Fruit fly (Drosophila melanogaster): Measurements from ENCODE around the gene CG10864.

CG10864 gene

DNA sequence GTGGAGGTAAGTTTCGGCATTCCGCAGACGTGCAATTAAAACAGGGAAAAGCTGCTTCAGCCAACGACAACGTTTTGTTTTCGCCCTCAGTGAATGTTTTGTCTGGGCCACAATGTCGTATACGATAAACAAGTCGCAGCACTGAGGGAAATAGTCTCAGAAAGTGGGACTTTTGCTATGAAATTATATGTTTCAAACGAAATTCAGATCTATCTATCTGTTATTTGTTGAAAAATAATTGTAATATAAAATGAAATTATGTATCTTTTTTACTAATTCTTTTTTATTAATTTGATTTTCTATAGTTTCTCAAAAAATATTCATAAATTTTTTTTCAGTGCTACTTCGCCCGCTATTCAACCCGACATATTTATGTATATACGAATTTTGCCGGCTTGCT lies 18.0 kb downstream of the CG10864 start (continued):
- TF ChIP-seq CG9876 (GFP tag; optimal IDR thresholded peaks at IDR 0.05) = no peak
- TF ChIP-seq Mrtf (GFP tag; IDR thresholded peaks at IDR 0.05) = no peak
- TF ChIP-seq vnd (GFP tag; IDR thresholded peaks at IDR 0.05; ENCODE audit: partially characterized antibody) = no peak
- TF ChIP-seq D19A (tag; optimal IDR thresholded peaks at IDR 0.05) = no peak
- no peak for TF ChIP-seq sc (optimal IDR thresholded peaks at IDR 0.05)
- no peak for TF ChIP-seq sc (GFP tag; optimal IDR thresholded peaks at IDR 0.05)
- TF ChIP-seq CG7987 (GFP tag; optimal IDR thresholded peaks at IDR 0.05) = no peak
- TF ChIP-seq YL-1 (GFP tag; optimal IDR thresholded peaks at IDR 0.05) = no peak
- no peak for TF ChIP-seq so (GFP tag; IDR thresholded peaks at IDR 0.05)
- TF ChIP-seq sob (GFP tag; IDR thresholded peaks at IDR 0.05) = peak; percentile 45; the same call in 1 of the 2 replicates
- TF ChIP-seq CG8281 (tag; optimal IDR thresholded peaks at IDR 0.05) = no peak
- TF ChIP-seq CG18476 (GFP tag; optimal IDR thresholded peaks at IDR 0.05) = no peak
- peak; percentile 38 for TF ChIP-seq corto (GFP tag; optimal IDR thresholded peaks at IDR 0.05)
- TF ChIP-seq CG11695 (GFP tag; IDR thresholded peaks at IDR 0.05) = peak; percentile 54; the same call in 1 of the 3 replicates
- no peak for TF ChIP-seq sr (GFP tag; IDR thresholded peaks at IDR 0.05)
- peak; percentile 44 for TF ChIP-seq NfI (GFP tag; optimal IDR thresholded peaks at IDR 0.05)
- TF ChIP-seq CG7357 (GFP tag; IDR thresholded peaks at IDR 0.05) = no peak
- no peak for TF ChIP-seq Bdp1 (GFP tag; optimal IDR thresholded peaks at IDR 0.05)
- no peak for TF ChIP-seq sd (tag; optimal IDR thresholded peaks at IDR 0.05)
- TF ChIP-seq CG13775 (GFP tag; optimal IDR thresholded peaks at IDR 0.05) = peak; percentile 59
- no peak for TF ChIP-seq toy (GFP tag; IDR thresholded peaks at IDR 0.05)
- TF ChIP-seq al (GFP tag; IDR thresholded peaks at IDR 0.05) = peak; percentile 45; the same call in 1 of the 2 replicates
- TF ChIP-seq CG12942 (GFP tag; optimal IDR thresholded peaks at IDR 0.05) = peak; percentile 28
- no peak for TF ChIP-seq ato (GFP tag; IDR thresholded peaks at IDR 0.05; ENCODE audit: partially characterized antibody)
- no peak for TF ChIP-seq cad (GFP tag; optimal IDR thresholded peaks at IDR 0.05)
- no peak for TF ChIP-seq Max (GFP tag; optimal IDR thresholded peaks at IDR 0.05)
- 0 out of 3 replicates have a peak, but pooled peaks have one; percentile 37 for TF ChIP-seq H15 (GFP tag; IDR thresholded peaks at IDR 0.05)
- TF ChIP-seq CG30020 (tag; optimal IDR thresholded peaks at IDR 0.05) = no peak
- TF ChIP-seq az2 (GFP tag; optimal IDR thresholded peaks at IDR 0.05) = peak; percentile 45
- TF ChIP-seq CG13287 (GFP tag; IDR thresholded peaks at IDR 0.05; ENCODE audit: partially characterized antibody) = no peak
- TF ChIP-seq tll (GFP tag; optimal IDR thresholded peaks at IDR 0.05) = no peak
- no peak for TF ChIP-seq CG2199 (GFP tag; IDR thresholded peaks at IDR 0.05)
- peak; percentile 3 for TF ChIP-seq CG18619 (GFP tag; optimal IDR thresholded peaks at IDR 0.05)
- TF ChIP-seq amos (GFP tag; IDR thresholded peaks at IDR 0.05; ENCODE audit: partially characterized antibody) = no peak
- no peak for TF ChIP-seq Deaf1 (tag; optimal IDR thresholded peaks at IDR 0.05)
- no peak for TF ChIP-seq Hey (tag; optimal IDR thresholded peaks at IDR 0.05)
- peak; percentile 19 for TF ChIP-seq CG2875 (GFP tag; optimal IDR thresholded peaks at IDR 0.05)
- no peak for TF ChIP-seq Rx (GFP tag; IDR thresholded peaks at IDR 0.05)
- TF ChIP-seq CoRest (tag; optimal IDR thresholded peaks at IDR 0.05) = peak; percentile 60
- TF ChIP-seq Nf-YC (tag; optimal IDR thresholded peaks at IDR 0.05) = peak; percentile 13
- peak; percentile 32 for TF ChIP-seq fd3F (GFP tag; optimal IDR thresholded peaks at IDR 0.05)
- TF ChIP-seq ci (GFP tag; IDR thresholded peaks at IDR 0.05) = 0 out of 3 replicates have a peak, but pooled peaks have one; percentile 47
- no peak for TF ChIP-seq CG10431 (GFP tag; optimal IDR thresholded peaks at IDR 0.05)
- no peak for TF ChIP-seq CG8944 (GFP tag; optimal IDR thresholded peaks at IDR 0.05)
- no peak for TF ChIP-seq CG4730 (GFP tag; IDR thresholded peaks at IDR 0.05)
- TF ChIP-seq CG2120 (GFP tag; optimal IDR thresholded peaks at IDR 0.05) = peak; percentile 48
- no peak for TF ChIP-seq Pdp1 (GFP tag; optimal IDR thresholded peaks at IDR 0.05)
- peak; percentile 54 for TF ChIP-seq CG17385 (GFP tag; optimal IDR thresholded peaks at IDR 0.05)
- TF ChIP-seq CG4424 (GFP tag; optimal IDR thresholded peaks at IDR 0.05) = no peak
- peak; percentile 56 for TF ChIP-seq tgo (GFP tag; IDR thresholded peaks at IDR 0.05)
- peak; percentile 23 for TF ChIP-seq lab (GFP tag; optimal IDR thresholded peaks at IDR 0.05)

Data from whole organism, embryonic.